Worm (Caenorhabditis elegans): ENCODE data around the gene lim-4.

ce11 chrX:3901389-3901788, 28.0 kb upstream of the lim-4 start:
- no peak for TF ChIP-seq F13H6.1 (tag; optimal IDR thresholded peaks at IDR 0.05)
- no peak for TF ChIP-seq zip-5 (tag; optimal IDR thresholded peaks at IDR 0.05)
- no peak for TF ChIP-seq ceh-24 (tag; optimal IDR thresholded peaks at IDR 0.05)
- TF ChIP-seq pha-4 (tag; optimal IDR thresholded peaks at IDR 0.05), result no peak
- TF ChIP-seq hlh-30 (tag; optimal IDR thresholded peaks at IDR 0.05; ENCODE audit: insufficient read depth), result no peak
- TF ChIP-seq Y22D7AL.16 (tag; optimal IDR thresholded peaks at IDR 0.05), result no peak
